Worm (Caenorhabditis elegans) whole organism, late embryonic: ENCODE data around the gene K11D12.7.

Experiments
- C38D4.7 ChIP-seq: fragments of 200-800 bp; sonication (Bioruptor generic); optimal IDR thresholded peaks from 2 replicates; lab custom pipeline; 2018; ENCODE audit warnings: mild to moderate bottlenecking, missing genetic modification characterization, moderate library complexity, missing compliant biosample characterization
- F13H6.1 ChIP-seq: sonication (generic microtip); optimal IDR thresholded peaks from 2 replicates; lab custom pipeline; 2016; ENCODE audit warnings: missing genetic modification characterization, missing compliant biosample characterization
- K02D7.2 ChIP-seq: sonication (generic microtip); optimal IDR thresholded peaks from 2 replicates; lab custom pipeline; 2017; ENCODE audit warnings: mild to moderate bottlenecking, missing genetic modification characterization, missing compliant biosample characterization
- K09A11.1 ChIP-seq: sonication (generic microtip); optimal IDR thresholded peaks from 2 replicates; lab custom pipeline; 2017; ENCODE audit warnings: antibody characterized with exemption, mild to moderate bottlenecking, missing genetic modification characterization, missing compliant biosample characterization; ENCODE audit not compliant: insufficient read depth
- T23F11.4 ChIP-seq: fragments of 200-800 bp; sonication (Bioruptor generic); optimal IDR thresholded peaks from 2 replicates; lab custom pipeline; 2018; ENCODE audit warnings: mild to moderate bottlenecking, missing genetic modification characterization, missing compliant biosample characterization
- Y22D7AL.16 ChIP-seq: sonication (generic microtip); optimal IDR thresholded peaks from 2 replicates; lab custom pipeline; 2016; ENCODE audit warnings: missing genetic modification characterization, missing compliant biosample characterization
- ceh-14 ChIP-seq: sonication (generic microtip); optimal IDR thresholded peaks from 2 replicates; lab custom pipeline; 2016; ENCODE audit warnings: missing genotype, missing genetic modification characterization, missing compliant biosample characterization
- ceh-18 ChIP-seq: sonication (generic microtip); optimal IDR thresholded peaks from 2 replicates; lab custom pipeline; 2016; ENCODE audit warnings: missing genetic modification characterization, missing compliant biosample characterization
- ceh-19 ChIP-seq: fragments of 200-800 bp; sonication (Bioruptor generic); optimal IDR thresholded peaks from 2 replicates; lab custom pipeline; 2018; ENCODE audit warnings: mild to moderate bottlenecking, missing genetic modification characterization, missing compliant biosample characterization
- ceh-24 ChIP-seq: sonication (generic microtip); optimal IDR thresholded peaks from 2 replicates; lab custom pipeline; 2016; ENCODE audit warnings: mild to moderate bottlenecking, missing genetic modification characterization, missing compliant biosample characterization
- ceh-31 ChIP-seq: sonication (generic microtip); optimal IDR thresholded peaks from 2 replicates; lab custom pipeline; 2016; ENCODE audit warnings: missing genetic modification characterization, missing compliant biosample characterization
- ceh-34 ChIP-seq: sonication (generic microtip); optimal IDR thresholded peaks from 2 replicates; lab custom pipeline; 2016; ENCODE audit warnings: mild to moderate bottlenecking, missing genetic modification characterization, missing compliant biosample characterization
- ceh-48 ChIP-seq: sonication (generic microtip); optimal IDR thresholded peaks from 2 replicates; lab custom pipeline; 2016; ENCODE audit warnings: missing genetic modification characterization, inconsistent platforms, missing compliant biosample characterization
- ceh-6 ChIP-seq: fragments of 200-800 bp; sonication (Bioruptor generic); optimal IDR thresholded peaks from 2 replicates; lab custom pipeline; 2018; ENCODE audit warnings: mild to moderate bottlenecking, missing genetic modification characterization, missing compliant biosample characterization
- ceh-9 ChIP-seq: sonication (generic microtip); optimal IDR thresholded peaks from 2 replicates; lab custom pipeline; 2016; ENCODE audit warnings: mild to moderate bottlenecking, missing genetic modification characterization, inconsistent platforms, missing compliant biosample characterization
- che-1 ChIP-seq: sonication (generic microtip); optimal IDR thresholded peaks from 2 replicates; lab custom pipeline; 2016; ENCODE audit warnings: mild to moderate bottlenecking, missing genetic modification characterization, missing compliant biosample characterization
- dmd-4 ChIP-seq: sonication (generic microtip); optimal IDR thresholded peaks from 2 replicates; lab custom pipeline; 2016; ENCODE audit warnings: borderline replicate concordance, missing genetic modification characterization, missing compliant biosample characterization
- dve-1 ChIP-seq: sonication (generic microtip); optimal IDR thresholded peaks from 2 replicates; lab custom pipeline; 2017; ENCODE audit warnings: antibody characterized with exemption, mild to moderate bottlenecking, missing genetic modification characterization, missing compliant biosample characterization
- elt-2 ChIP-seq: sonication (generic microtip); optimal IDR thresholded peaks from 2 replicates; lab custom pipeline; 2016; ENCODE audit warnings: missing genetic modification reagents, missing genetic modification characterization, missing compliant biosample characterization
- elt-4 ChIP-seq: sonication (generic microtip); optimal IDR thresholded peaks from 2 replicates; lab custom pipeline; 2016; ENCODE audit warnings: missing genetic modification characterization, missing compliant biosample characterization
- ets-4 ChIP-seq: sonication (generic microtip); optimal IDR thresholded peaks from 2 replicates; lab custom pipeline; 2016; ENCODE audit warnings: missing genetic modification characterization, missing compliant biosample characterization
- fax-1 ChIP-seq: sonication (generic microtip); optimal IDR thresholded peaks from 2 replicates; lab custom pipeline; 2016; ENCODE audit warnings: missing genotype, missing genetic modification characterization, missing compliant biosample characterization
- fkh-6 ChIP-seq: sonication (generic microtip); optimal IDR thresholded peaks from 2 replicates; lab custom pipeline; 2016; ENCODE audit warnings: missing genetic modification characterization, missing compliant biosample characterization
- hlh-13 ChIP-seq: fragments of 200-800 bp; sonication (Bioruptor generic); optimal IDR thresholded peaks from 2 replicates; lab custom pipeline; 2018; ENCODE audit warnings: mild to moderate bottlenecking, missing genetic modification characterization, missing compliant biosample characterization
- hlh-15 ChIP-seq: sonication (generic microtip); optimal IDR thresholded peaks from 2 replicates; lab custom pipeline; 2016; ENCODE audit warnings: missing genetic modification characterization, missing compliant biosample characterization
- hlh-30 ChIP-seq: sonication (generic microtip); optimal IDR thresholded peaks from 2 replicates; lab custom pipeline; 2017; ENCODE audit warnings: antibody characterized with exemption, missing genetic modification characterization, missing compliant biosample characterization; ENCODE audit not compliant: insufficient read depth
- hlh-6 ChIP-seq: sonication (generic microtip); optimal IDR thresholded peaks from 2 replicates; lab custom pipeline; 2016; ENCODE audit warnings: missing genotype, missing genetic modification characterization, missing compliant biosample characterization
- mec-3 ChIP-seq: sonication (generic microtip); optimal IDR thresholded peaks from 2 replicates; lab custom pipeline; 2016; ENCODE audit warnings: borderline replicate concordance, missing genetic modification characterization, missing compliant biosample characterization
- nfya-1 ChIP-seq: sonication (generic microtip); optimal IDR thresholded peaks from 2 replicates; lab custom pipeline; 2017; ENCODE audit warnings: missing genetic modification characterization, mild to moderate bottlenecking, missing compliant biosample characterization, antibody characterized with exemption, moderate library complexity
- nhr-232 ChIP-seq: sonication (generic microtip); optimal IDR thresholded peaks from 2 replicates; lab custom pipeline; 2016; ENCODE audit warnings: missing genetic modification characterization, missing compliant biosample characterization
- npax-4 ChIP-seq: sonication (generic microtip); optimal IDR thresholded peaks from 2 replicates; lab custom pipeline; 2016; ENCODE audit warnings: missing genetic modification characterization, missing compliant biosample characterization
- odd-2 ChIP-seq: sonication (generic microtip); optimal IDR thresholded peaks from 2 replicates; lab custom pipeline; 2017; ENCODE audit warnings: antibody characterized with exemption, mild to moderate bottlenecking, missing genetic modification characterization, missing compliant biosample characterization
- pag-3 ChIP-seq: sonication (generic microtip); optimal IDR thresholded peaks from 2 replicates; lab custom pipeline; 2016; ENCODE audit warnings: missing compliant biosample characterization, missing genetic modification characterization, borderline replicate concordance
- pha-4 ChIP-seq: fragments of 150-350 bp; optimal IDR thresholded peaks from 2 replicates; lab custom pipeline; 2018; ENCODE audit warnings: missing biosample characterization, missing genetic modification reagents, missing genetic modification characterization
- pros-1 ChIP-seq: fragments of 150-350 bp; optimal IDR thresholded peaks from 2 replicates; lab custom pipeline; 2014; ENCODE audit warnings: missing biosample characterization, missing genetic modification reagents, missing genetic modification characterization
- sox-2 ChIP-seq: fragments of 200-800 bp; sonication (Bioruptor generic); IDR thresholded peaks from 2 replicates; pipeline ENCODE4 v1.3.6; 2022; ENCODE audit warnings: missing genetic modification reagents, missing genetic modification characterization, missing compliant biosample characterization
- sox-4 ChIP-seq: sonication (generic microtip); optimal IDR thresholded peaks from 2 replicates; lab custom pipeline; 2017; ENCODE audit warnings: mild to moderate bottlenecking, missing genetic modification characterization, inconsistent platforms, missing compliant biosample characterization
- syd-9 ChIP-seq: sonication (generic microtip); optimal IDR thresholded peaks from 2 replicates; lab custom pipeline; 2016; ENCODE audit warnings: mild to moderate bottlenecking, missing genetic modification characterization, moderate library complexity, missing compliant biosample characterization
- tbx-2 ChIP-seq: sonication (generic microtip); optimal IDR thresholded peaks from 2 replicates; lab custom pipeline; 2016; ENCODE audit warnings: missing genetic modification characterization, missing compliant biosample characterization
- ttx-3 ChIP-seq: sonication (generic microtip); optimal IDR thresholded peaks from 2 replicates; lab custom pipeline; 2016; ENCODE audit warnings: missing genetic modification reagents, missing genetic modification characterization, missing compliant biosample characterization
- unc-3 ChIP-seq, 2 experiments: fragments of 200-800 bp in 1 of 2; sonication (Bioruptor generic) in 1 of 2; sonication (generic microtip) in 1 of 2; conservative IDR thresholded peaks in 1 of 2; optimal IDR thresholded peaks in 1 of 2; 2 replicates each; pipeline versions ENCODE4 v1.3.6 to Lab custom; 2016 to 2022; ENCODE audit warnings: missing compliant biosample characterization in 2 of 2, missing genetic modification characterization in 2 of 2, missing genetic modification reagents in 1 of 2
- unc-42 ChIP-seq: sonication (generic microtip); optimal IDR thresholded peaks from 2 replicates; lab custom pipeline; 2016; ENCODE audit warnings: missing genotype, missing genetic modification characterization, missing compliant biosample characterization
- ztf-16 ChIP-seq: sonication (generic microtip); optimal IDR thresholded peaks from 2 replicates; lab custom pipeline; 2017; ENCODE audit warnings: missing genetic modification characterization, missing compliant biosample characterization

The K11D12.7 gene

DNA sequence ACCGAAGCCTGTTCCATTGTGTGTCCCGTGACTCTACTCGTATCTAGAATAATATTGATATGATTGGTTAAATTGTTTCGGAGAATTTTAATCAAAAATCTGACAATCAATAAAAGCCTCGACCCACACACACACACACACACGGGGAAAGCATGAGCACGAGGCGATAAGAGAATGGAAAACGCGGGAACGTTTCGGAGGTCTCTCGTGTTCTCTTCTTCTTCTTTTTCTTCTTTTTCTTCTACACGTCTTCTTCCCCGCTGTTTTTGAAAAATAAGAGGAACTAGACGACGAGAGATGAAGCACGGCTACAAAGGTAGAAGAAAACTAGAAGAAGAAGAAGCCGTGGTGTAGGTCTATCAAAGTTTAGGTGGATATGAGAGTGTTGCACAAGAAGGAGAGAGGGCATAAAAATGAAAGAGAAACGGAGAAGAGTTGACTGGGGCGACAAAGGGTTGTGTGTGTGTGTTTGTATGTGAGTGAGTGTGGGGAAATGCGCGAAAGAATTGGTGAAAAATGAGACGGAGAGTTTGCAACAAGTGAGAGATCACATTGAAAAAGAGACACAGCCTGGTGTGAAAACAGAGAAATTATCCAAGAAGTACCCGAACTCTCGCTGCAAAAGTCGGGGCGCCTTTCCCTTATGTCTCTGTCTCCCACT, 28.6 kb upstream of the K11D12.7 start, which contains the start of gene mlk-1:
Gene mlk-1 (minus strand): TSS at position 51 of the 661 bp plus-strand sequence.
- no peak for TF ChIP-seq npax-4 (tag; lab: Kevin White, UChicago)
- no peak for TF ChIP-seq pag-3 (tag; lab: Kevin White, UChicago)
- no peak for TF ChIP-seq fax-1
- TF ChIP-seq sox-2 (GFP tag; lab: Robert Waterston, UW) = no peak
- TF ChIP-seq mec-3 (tag; lab: Kevin White, UChicago) = no peak
- peak; percentile 79 for TF ChIP-seq ceh-31 (tag; lab: Kevin White, UChicago)
- TF ChIP-seq nfya-1 = peak; percentile 57
- no peak for TF ChIP-seq K02D7.2 (tag; lab: Kevin White, UChicago)
- TF ChIP-seq pros-1 (tag; lab: Kevin White, UChicago) = peak; percentile 67
- peak; percentile 11 for TF ChIP-seq ceh-19 (GFP tag; lab: Kevin White, UChicago)
- TF ChIP-seq ceh-14 (tag; lab: Kevin White, UChicago) = peak; percentile 57
- TF ChIP-seq ceh-9 = no peak
- peak; percentile 58 for TF ChIP-seq ceh-34 (tag; lab: Kevin White, UChicago)
- TF ChIP-seq fkh-6 (tag; lab: Kevin White, UChicago) = no peak
- no peak for TF ChIP-seq ttx-3 (tag; lab: Kevin White, UChicago)
- peak; percentile 74 for TF ChIP-seq ceh-18 (tag; lab: Kevin White, UChicago)
- no peak for TF ChIP-seq odd-2
- no peak for TF ChIP-seq nhr-232
- TF ChIP-seq K09A11.1 (tag; lab: Kevin White, UChicago) = no peak
- peak; percentile 4 for TF ChIP-seq sox-4 (tag; lab: Kevin White, UChicago)
- no peak for TF ChIP-seq pha-4 (tag; lab: Kevin White, UChicago)
- peak; percentile 61 for TF ChIP-seq unc-42 (tag; lab: Kevin White, UChicago)
- no peak for TF ChIP-seq elt-2
- TF ChIP-seq C38D4.7 (GFP tag; lab: Kevin White, UChicago) = no peak
- peak; percentile 40 for TF ChIP-seq F13H6.1 (tag; lab: Kevin White, UChicago)
- TF ChIP-seq ceh-24 = no peak
- TF ChIP-seq syd-9 (tag; lab: Kevin White, UChicago) = peak; percentile 17
- peak; percentile 30 for TF ChIP-seq tbx-2 (tag; lab: Kevin White, UChicago)
- TF ChIP-seq elt-4 (tag; lab: Kevin White, UChicago) = no peak
- TF ChIP-seq hlh-13 (GFP tag; lab: Kevin White, UChicago) = no peak
- no peak for TF ChIP-seq hlh-15 (tag; lab: Kevin White, UChicago)
- TF ChIP-seq ceh-48 (tag; lab: Kevin White, UChicago) = no peak
- TF ChIP-seq dve-1 (tag; lab: Kevin White, UChicago) = no peak
- TF ChIP-seq hlh-6 = no peak
- no peak for TF ChIP-seq T23F11.4 (GFP tag; lab: Kevin White, UChicago)
- no peak for TF ChIP-seq unc-3 (GFP tag; conservative IDR thresholded peaks at IDR 0.05; lab: Robert Waterston, UW)
- no peak for TF ChIP-seq unc-3 (tag; optimal IDR thresholded peaks at IDR 0.05; lab: Kevin White, UChicago)
- TF ChIP-seq Y22D7AL.16 (tag; lab: Kevin White, UChicago) = no peak

DNA sequence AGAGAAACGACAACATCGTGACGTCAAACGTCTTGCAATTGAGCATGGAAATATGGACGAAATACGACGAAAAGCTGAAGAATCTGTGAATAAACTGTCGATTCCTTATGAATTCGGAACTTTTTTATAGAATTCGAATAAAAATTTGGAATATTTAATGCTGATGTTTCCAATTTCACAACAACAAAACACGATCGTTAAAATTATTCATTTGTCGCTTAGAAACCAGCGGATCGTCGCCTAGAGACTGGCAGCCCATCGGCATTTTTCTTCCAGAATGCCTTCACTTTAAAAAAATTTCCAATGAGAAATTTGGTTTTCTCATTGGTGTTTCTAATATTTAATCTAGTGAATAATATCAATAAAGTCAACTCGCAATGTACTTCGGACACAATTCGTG, 17.1 kb upstream of the K11D12.7 start, which contains the start of gene cwp-4:
Gene cwp-4 (plus strand): TSS at position 301 of the 400 bp plus-strand sequence.
- TF ChIP-seq pag-3 (tag; lab: Kevin White, UChicago) = no peak
- TF ChIP-seq mec-3 (tag; lab: Kevin White, UChicago) = no peak
- no peak for TF ChIP-seq dmd-4
- TF ChIP-seq T23F11.4 (GFP tag; lab: Kevin White, UChicago) = no peak
- TF ChIP-seq ceh-6 (GFP tag; lab: Kevin White, UChicago) = no peak
- no peak for TF ChIP-seq ztf-16 (tag; lab: Kevin White, UChicago)
- no peak for TF ChIP-seq ets-4 (tag; lab: Kevin White, UChicago)
- TF ChIP-seq che-1 = no peak
- TF ChIP-seq hlh-30 (tag; lab: Kevin White, UChicago) = no peak
